Fruit fly (Drosophila melanogaster) whole organism, wandering third instar larva: ENCODE results near the gene CG32074.
A peak's percentile ranks its signal among the peaks of the same experiment; 100 is the strongest.

Experiments
- Abd-B ChIP-seq: fragments of >200 bp; optimal IDR thresholded peaks from 2 replicates; lab custom pipeline; 2017; ENCODE audit warnings: missing biosample characterization, missing genetic modification characterization
- CG32264 ChIP-seq: fragments of 200-800 bp; sonication (Bioruptor generic); optimal IDR thresholded peaks from 2 replicates; lab custom pipeline; 2016; ENCODE audit warnings: missing biosample characterization, missing genetic modification characterization
- CrebA ChIP-seq: fragments of 200-800 bp; sonication (Bioruptor generic); optimal IDR thresholded peaks from 2 replicates; lab custom pipeline; 2016; ENCODE audit warnings: missing biosample characterization, mild to moderate bottlenecking, missing genetic modification characterization, borderline replicate concordance
- Dfd ChIP-seq: fragments of >200 bp; optimal IDR thresholded peaks from 2 replicates; lab custom pipeline; 2017; ENCODE audit warnings: missing biosample characterization, missing genetic modification characterization
- Dif ChIP-seq: fragments of 200-275, 200-300 bp; sonication (Bioruptor generic); optimal IDR thresholded peaks from 2 replicates; lab custom pipeline; 2018; ENCODE audit warnings: missing biosample characterization, missing genetic modification characterization; ENCODE audit not compliant: partially characterized antibody
- HLH106 ChIP-seq: fragments of 200-800 bp; optimal IDR thresholded peaks from 3 replicates; lab custom pipeline; 2019; ENCODE audit warnings: missing biosample characterization, mild to moderate bottlenecking, missing genetic modification characterization, moderate library complexity
- Hnf4 ChIP-seq: fragments of 200-800 bp; sonication (Bioruptor generic); optimal IDR thresholded peaks from 2 replicates; lab custom pipeline; 2016; ENCODE audit warnings: missing biosample characterization, mild to moderate bottlenecking, missing genetic modification characterization
- Hr83 ChIP-seq: fragments of 200-300 bp; sonication (Bioruptor generic); optimal IDR thresholded peaks from 2 replicates; lab custom pipeline; 2016; ENCODE audit warnings: missing biosample characterization, mild to moderate bottlenecking, missing genetic modification characterization, moderate library complexity; ENCODE audit not compliant: poor library complexity, severe bottlenecking
- Jra ChIP-seq: sonication (Bioruptor generic); optimal IDR thresholded peaks from 2 replicates; lab custom pipeline; 2016; ENCODE audit warnings: missing biosample characterization, missing genetic modification characterization
- Mio ChIP-seq: sonication (Bioruptor generic); optimal IDR thresholded peaks from 2 replicates; lab custom pipeline; 2016; ENCODE audit warnings: missing biosample characterization, missing genetic modification characterization
- Myc ChIP-seq: fragments of >200 bp; optimal IDR thresholded peaks from 2 replicates; lab custom pipeline; 2017
- OdsH ChIP-seq: fragments of 200-800 bp; sonication (Bioruptor generic); optimal IDR thresholded peaks from 2 replicates; lab custom pipeline; 2016; ENCODE audit warnings: missing biosample characterization, mild to moderate bottlenecking, missing genetic modification characterization
- Rel ChIP-seq, 2 experiments: fragments of 200-800 bp; sonication (Bioruptor generic) in 1 of 2; optimal IDR thresholded peaks; 2 replicates in 1 of 2; 3 replicates in 1 of 2; lab custom pipeline; 2016 to 2019; ENCODE audit warnings: mild to moderate bottlenecking in 2 of 2, missing biosample characterization in 2 of 2, missing genetic modification characterization in 2 of 2, moderate library complexity in 1 of 2
- Sp1 ChIP-seq: fragments of 200-800 bp; sonication (Bioruptor generic); optimal IDR thresholded peaks from 3 replicates; lab custom pipeline; 2019; ENCODE audit warnings: missing biosample characterization, mild to moderate bottlenecking, missing genetic modification characterization, moderate library complexity
- Vsx2 ChIP-seq: fragments of 200-300, 225-300 bp; sonication (Bioruptor generic); optimal IDR thresholded peaks from 2 replicates; lab custom pipeline; 2018; ENCODE audit warnings: missing biosample characterization, missing genetic modification characterization; ENCODE audit not compliant: partially characterized antibody
- br ChIP-seq: fragments of 200-800 bp; sonication (Bioruptor generic); optimal IDR thresholded peaks from 2 replicates; lab custom pipeline; 2016; ENCODE audit warnings: missing biosample characterization, missing genetic modification characterization
- brk ChIP-seq: fragments of 200-800 bp; sonication (Bioruptor generic); optimal IDR thresholded peaks from 2 replicates; lab custom pipeline; 2016; ENCODE audit warnings: missing biosample characterization, mild to moderate bottlenecking, missing genetic modification characterization
- dmrt93B ChIP-seq: fragments of 200-800 bp; sonication (Bioruptor generic); optimal IDR thresholded peaks from 2 replicates; lab custom pipeline; 2018; ENCODE audit warnings: missing biosample characterization, mild to moderate bottlenecking, missing genetic modification characterization
- dsf ChIP-seq: sonication (Bioruptor generic); optimal IDR thresholded peaks from 2 replicates; lab custom pipeline; 2016; ENCODE audit warnings: missing biosample characterization, missing genetic modification characterization, borderline replicate concordance
- ey ChIP-seq: fragments of 200-800 bp; sonication (Bioruptor generic); optimal IDR thresholded peaks from 2 replicates; lab custom pipeline; 2016; ENCODE audit warnings: missing biosample characterization, missing genetic modification characterization
- foxo ChIP-seq, 2 experiments: fragments of 200-800 bp; sonication (Bioruptor generic); optimal IDR thresholded peaks; 2 replicates in 1 of 2; 3 replicates in 1 of 2; lab custom pipeline; 2016 to 2017; ENCODE audit warnings: missing biosample characterization in 2 of 2, missing genetic modification characterization in 2 of 2
- fru ChIP-seq: fragments of 200-800 bp; sonication (Bioruptor generic); optimal IDR thresholded peaks from 3 replicates; lab custom pipeline; 2016; ENCODE audit warnings: missing biosample characterization, mild to moderate bottlenecking, missing genetic modification characterization
- h ChIP-seq: fragments of 200-800 bp; sonication (Bioruptor generic); optimal IDR thresholded peaks from 3 replicates; lab custom pipeline; 2016; ENCODE audit warnings: missing biosample characterization, mild to moderate bottlenecking, missing genetic modification characterization
- jim ChIP-seq: fragments of 175-275, 200-325 bp; sonication (Bioruptor generic); optimal IDR thresholded peaks from 2 replicates; lab custom pipeline; 2016; ENCODE audit warnings: missing biosample characterization, mild to moderate bottlenecking, missing genetic modification characterization
- lola ChIP-seq: fragments of >200 bp; optimal IDR thresholded peaks from 2 replicates; lab custom pipeline; 2017; ENCODE audit warnings: missing biosample characterization, missing genetic modification characterization
- pan ChIP-seq: fragments of >200 bp; optimal IDR thresholded peaks from 2 replicates; lab custom pipeline; 2017
- psq ChIP-seq: fragments of 200-800 bp; sonication (Bioruptor generic); optimal IDR thresholded peaks from 3 replicates; lab custom pipeline; 2017; ENCODE audit warnings: missing biosample characterization, mild to moderate bottlenecking, missing genetic modification characterization, moderate library complexity
- rgr ChIP-seq: fragments of 200-800 bp; sonication (Bioruptor generic); optimal IDR thresholded peaks from 3 replicates; lab custom pipeline; 2016; ENCODE audit warnings: missing biosample characterization, mild to moderate bottlenecking, missing genetic modification characterization
- sage ChIP-seq: fragments of 200-800 bp; sonication (Bioruptor generic); optimal IDR thresholded peaks from 2 replicates; lab custom pipeline; 2016; ENCODE audit warnings: missing biosample characterization, mild to moderate bottlenecking, missing genetic modification characterization
- sv ChIP-seq: fragments of 200-800 bp; sonication (Bioruptor generic); optimal IDR thresholded peaks from 3 replicates; lab custom pipeline; 2016; ENCODE audit warnings: missing biosample characterization, missing genetic modification characterization
- tai ChIP-seq: sonication (Bioruptor generic); optimal IDR thresholded peaks from 2 replicates; lab custom pipeline; 2016; ENCODE audit warnings: missing biosample characterization, missing genetic modification characterization
- usp ChIP-seq: fragments of >200 bp; optimal IDR thresholded peaks from 2 replicates; lab custom pipeline; 2017; ENCODE audit warnings: missing biosample characterization, missing genetic modification characterization
- woc ChIP-seq: sonication (Bioruptor generic); optimal IDR thresholded peaks from 2 replicates; lab custom pipeline; 2016; ENCODE audit warnings: missing biosample characterization, mild to moderate bottlenecking, missing genetic modification characterization

CG32074 gene

DNA sequence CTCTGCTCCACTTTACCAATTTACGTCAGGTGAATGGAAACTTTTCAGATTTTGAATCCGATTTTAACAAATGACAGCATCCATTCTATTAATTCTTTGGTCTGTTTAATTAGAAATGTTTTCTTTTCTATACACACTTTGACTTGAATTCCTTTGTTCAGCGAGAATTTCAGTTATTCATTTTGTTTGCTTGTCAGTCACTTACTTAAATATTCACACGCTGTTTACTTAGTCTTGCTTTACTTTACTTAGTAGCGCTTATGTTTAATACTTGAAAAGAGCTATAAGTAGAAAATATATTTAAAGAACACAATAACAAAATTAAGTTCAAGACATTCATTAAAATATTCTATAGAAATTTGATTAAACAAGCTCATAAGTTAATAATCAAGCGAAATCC, 24.7 kb downstream of the CG32074 start, which contains the start of gene CG32073:
TSS of gene CG32073 (minus strand) at position 151 of the 400 bp plus-strand sequence.
- TF ChIP-seq CrebA (GFP tag; lab: Kevin White, UChicago) (no peak), fru (GFP tag; lab: Kevin White, UChicago) (no peak), Hr83 (GFP tag; lab: Kevin White, UChicago) (no peak), tai (no peak), dmrt93B (GFP tag; lab: Kevin White, UChicago) (no peak), Rel (GFP tag; optimal IDR thresholded peaks at IDR 0.05; lab: Kevin White, UChicago) (no peak), Rel (tag; optimal IDR thresholded peaks at IDR 0.05; lab: Kevin White, UChicago) (no peak), Dfd (GFP tag; lab: Kevin White, UChicago) (no peak), pan (lab: Kevin White, UChicago) (no peak)
- TF ChIP-seq, all 38 proteins: peak for 0

DNA sequence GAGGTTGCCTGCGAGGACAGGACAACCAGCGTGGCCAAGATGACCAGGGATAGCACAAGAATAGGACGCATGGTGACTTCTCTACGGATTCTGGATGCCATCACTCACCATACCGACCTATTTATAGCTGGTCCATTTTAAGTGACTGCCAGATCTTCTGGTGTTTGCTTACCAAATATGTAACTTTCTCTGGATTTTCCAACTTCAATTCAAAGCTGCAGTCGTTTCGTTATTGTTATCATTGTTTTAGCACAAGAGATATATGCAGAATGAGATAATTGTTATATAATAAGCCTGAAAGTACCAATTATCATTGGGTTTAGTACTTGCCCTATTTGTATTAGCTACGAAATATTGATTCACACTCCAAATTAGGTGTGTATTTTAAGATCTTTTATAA, 28.3 kb downstream of the CG32074 start, which contains the start of gene CG32071:
TSS of gene CG32071 (minus strand) at position 101 of the 400 bp plus-strand sequence.
- no peak for TF ChIP-seq Mio (GFP tag; lab: Kevin White, UChicago)
- TF ChIP-seq psq (GFP tag; lab: Kevin White, UChicago): no peak
- no peak for TF ChIP-seq Dif (GFP tag; lab: Kevin White, UChicago)
- TF ChIP-seq rgr (GFP tag; lab: Kevin White, UChicago): no peak
- TF ChIP-seq Jra (GFP tag; lab: Kevin White, UChicago): no peak
- no peak for TF ChIP-seq HLH106 (tag; lab: Kevin White, UChicago)
- no peak for TF ChIP-seq br
- TF ChIP-seq woc (GFP tag; lab: Kevin White, UChicago): no peak
- no peak for TF ChIP-seq CrebA (GFP tag; lab: Kevin White, UChicago)
- no peak for TF ChIP-seq Hr83 (GFP tag; lab: Kevin White, UChicago)

DNA sequence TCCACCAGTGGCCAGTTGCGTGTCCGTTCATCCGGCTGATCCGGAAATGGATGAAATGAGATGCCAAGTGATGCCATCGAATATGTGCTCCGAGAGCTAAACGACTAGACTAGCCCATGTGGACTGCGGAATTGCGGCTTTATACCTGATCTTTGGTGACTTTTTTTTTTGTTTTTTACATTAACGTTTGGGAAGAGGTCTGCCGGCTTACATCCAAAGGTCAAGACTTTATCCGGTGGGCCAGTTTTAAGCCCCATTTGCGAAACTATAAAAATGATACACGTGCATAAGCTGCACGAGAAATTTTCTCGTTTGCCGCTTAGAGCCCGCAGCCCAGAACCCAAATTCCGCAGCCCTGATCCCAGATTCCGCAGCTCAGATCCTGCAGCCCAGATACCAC, 29.2 kb downstream of the CG32074 start, which contains the start of gene Elo68alpha:
TSS of gene Elo68alpha (minus strand) at position 101 of the 400 bp plus-strand sequence.
- TF ChIP-seq Vsx2 (GFP tag; lab: Kevin White, UChicago) (no peak), usp (GFP tag; lab: Kevin White, UChicago) (no peak), HLH106 (tag; lab: Kevin White, UChicago) (no peak), sv (GFP tag; lab: Kevin White, UChicago) (no peak), lola (GFP tag; lab: Kevin White, UChicago) (no peak), br (no peak), brk (GFP tag; lab: Kevin White, UChicago) (no peak), ey (GFP tag; lab: Kevin White, UChicago) (no peak), jim (GFP tag; lab: Kevin White, UChicago) (no peak), h (GFP tag; lab: Kevin White, UChicago) (no peak), Hr83 (GFP tag; lab: Kevin White, UChicago) (no peak), tai (no peak), sage (GFP tag; lab: Kevin White, UChicago) (no peak), woc (GFP tag; lab: Kevin White, UChicago) (no peak), pan (lab: Kevin White, UChicago) (no peak)

DNA sequence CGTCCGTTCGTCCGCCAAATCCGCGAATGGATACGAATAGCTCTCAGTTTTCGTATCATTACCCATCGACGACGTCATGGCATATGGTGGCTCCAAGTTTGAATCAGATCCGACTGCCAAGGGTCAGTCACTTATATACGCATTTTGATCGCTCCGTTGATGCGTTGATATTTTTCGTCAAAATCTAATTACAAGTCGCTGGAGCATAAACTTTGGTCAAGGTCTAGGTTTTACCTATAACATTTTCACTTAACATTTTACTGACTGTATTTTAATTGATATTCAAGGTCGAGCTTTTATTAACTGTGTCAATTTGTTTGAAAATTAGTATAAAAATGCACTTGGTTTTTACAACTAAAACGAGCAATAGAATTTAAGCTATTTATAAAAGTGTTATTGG, 30.5 kb downstream of the CG32074 start, which contains the start of gene Elo68beta:
TSS of gene Elo68beta (minus strand) at position 101 of the 400 bp plus-strand sequence.
- TF ChIP-seq Hnf4 (no peak), br (no peak), Dif (GFP tag; lab: Kevin White, UChicago) (no peak), brk (GFP tag; lab: Kevin White, UChicago) (no peak), Sp1 (GFP tag; lab: Kevin White, UChicago) (no peak), jim (GFP tag; lab: Kevin White, UChicago) (no peak), Dfd (GFP tag; lab: Kevin White, UChicago) (no peak)

DNA sequence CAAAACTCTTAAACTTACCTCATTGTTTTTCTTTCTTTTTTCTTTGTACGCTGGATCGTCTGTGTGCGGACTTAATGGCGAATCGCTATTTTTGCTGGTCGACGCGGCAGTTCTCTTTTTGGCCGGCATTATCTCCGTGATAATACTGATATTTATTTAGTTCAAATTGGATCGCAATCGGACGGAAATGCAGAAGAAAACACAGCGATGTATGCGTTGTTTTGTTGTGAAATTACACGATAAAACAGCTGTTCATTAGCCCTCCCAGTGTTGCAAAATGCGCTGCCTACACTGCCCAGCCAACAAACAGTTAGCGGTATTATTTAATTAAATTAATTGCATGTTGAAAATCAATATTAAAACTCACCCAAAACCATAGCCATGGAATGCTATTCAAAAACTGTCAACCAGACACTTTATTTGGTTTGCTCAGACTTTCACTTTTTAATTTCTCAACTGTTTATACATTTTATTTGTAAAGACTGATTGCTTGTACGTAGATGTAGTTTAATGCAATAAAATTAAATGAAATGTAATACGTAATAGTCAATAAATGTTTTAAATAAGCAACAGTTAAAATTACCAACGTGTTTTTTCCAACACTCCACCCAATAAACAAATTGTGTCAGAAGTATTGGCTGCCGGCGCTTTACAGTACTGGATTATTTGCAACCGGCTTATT, 34.0 kb downstream of the CG32074 start, which contains the start of the genes Irbp18 and APP-BP1:
TSS of gene Irbp18 (minus strand) at position 205 of the 682 bp plus-strand sequence.
TSS of gene APP-BP1 (plus strand) at position 431 of the 682 bp plus-strand sequence.
- TF ChIP-seq foxo (GFP tag; optimal IDR thresholded peaks at IDR 0.05; lab: Kevin White, UChicago) (peak; percentile 79 to 96), sv (GFP tag; lab: Kevin White, UChicago) (peak; percentile 97), ey (GFP tag; lab: Kevin White, UChicago) (peak; percentile 95), rgr (GFP tag; lab: Kevin White, UChicago) (peak; percentile 95), brk (GFP tag; lab: Kevin White, UChicago) (peak; percentile 88), tai (peak; percentile 93), fru (GFP tag; lab: Kevin White, UChicago) (peak; percentile 96), OdsH (GFP tag; lab: Kevin White, UChicago) (peak; percentile 94), CrebA (GFP tag; lab: Kevin White, UChicago) (no peak), Dfd (GFP tag; lab: Kevin White, UChicago) (no peak), Abd-B (no peak), pan (lab: Kevin White, UChicago) (no peak), Rel (GFP tag; optimal IDR thresholded peaks at IDR 0.05; lab: Kevin White, UChicago) (peak; percentile 70), Rel (tag; optimal IDR thresholded peaks at IDR 0.05; lab: Kevin White, UChicago) (peak; percentile 71), dsf (GFP tag; lab: Kevin White, UChicago) (peak; percentile 80), Hnf4 (peak; percentile 92), Myc (lab: Kevin White, UChicago) (peak; percentile 47), CG32264 (GFP tag; lab: Kevin White, UChicago) (peak; percentile 88), dmrt93B (GFP tag; lab: Kevin White, UChicago) (peak; percentile 86), woc (GFP tag; lab: Kevin White, UChicago) (peak; percentile 89), Sp1 (GFP tag; lab: Kevin White, UChicago) (peak; percentile 93), psq (GFP tag; lab: Kevin White, UChicago) (peak; percentile 91), Vsx2 (GFP tag; lab: Kevin White, UChicago) (no peak), Dif (GFP tag; lab: Kevin White, UChicago) (no peak), Mio (GFP tag; lab: Kevin White, UChicago) (peak; percentile 39), HLH106 (tag; lab: Kevin White, UChicago) (peak; percentile 92), Jra (GFP tag; lab: Kevin White, UChicago) (peak; percentile 93), jim (GFP tag; lab: Kevin White, UChicago) (no peak), h (GFP tag; lab: Kevin White, UChicago) (peak; percentile 96)
